Fruit fly (Drosophila melanogaster) whole organism, adult: ENCODE measurements around the gene Rai1.

Experiments used
- CG11617 ChIP-seq: fragments of 200-800 bp; sonication (Bioruptor generic); optimal IDR thresholded peaks from 2 replicates; lab custom pipeline; 2017; ENCODE audit warnings: mild to moderate bottlenecking, missing biosample characterization, missing genetic modification reagents, missing genetic modification characterization
- CG12768 ChIP-seq: fragments of 200-800 bp; sonication (Bioruptor generic); optimal IDR thresholded peaks from 2 replicates; lab custom pipeline; 2017; ENCODE audit warnings: missing biosample characterization, missing genetic modification characterization, mild to moderate bottlenecking, moderate library complexity, missing genetic modification reagents
- CG14711 ChIP-seq: fragments of 200-800 bp; sonication (Bioruptor generic); optimal IDR thresholded peaks from 2 replicates; lab custom pipeline; 2018; ENCODE audit warnings: missing biosample characterization, mild to moderate bottlenecking, missing genetic modification characterization, moderate library complexity
- CG1620 ChIP-seq: fragments of 200-800 bp; sonication (Bioruptor generic); optimal IDR thresholded peaks from 2 replicates; lab custom pipeline; 2016; ENCODE audit warnings: missing biosample characterization, missing genetic modification characterization
- CG5204 ChIP-seq: fragments of 200-800 bp; sonication (Bioruptor generic); optimal IDR thresholded peaks from 2 replicates; lab custom pipeline; 2016; ENCODE audit warnings: missing biosample characterization, missing genetic modification characterization
- CG7045 ChIP-seq: fragments of 200-800 bp; sonication (Bioruptor generic); optimal IDR thresholded peaks from 2 replicates; lab custom pipeline; 2017; ENCODE audit warnings: missing biosample characterization, mild to moderate bottlenecking, missing genetic modification characterization
- CG7101 ChIP-seq: fragments of 200-800 bp; sonication (Bioruptor generic); optimal IDR thresholded peaks from 2 replicates; lab custom pipeline; 2018; ENCODE audit warnings: missing biosample characterization, mild to moderate bottlenecking, missing genetic modification characterization, moderate library complexity
- Clk ChIP-seq: fragments of 200-800 bp; sonication (Bioruptor generic); optimal IDR thresholded peaks from 2 replicates; lab custom pipeline; 2017; ENCODE audit warnings: missing biosample characterization, missing genetic modification characterization
- Crg-1 ChIP-seq: fragments of 200-800 bp; sonication (Bioruptor generic); optimal IDR thresholded peaks from 2 replicates; lab custom pipeline; 2016; ENCODE audit warnings: missing biosample characterization, missing genetic modification characterization
- Hr96 ChIP-seq: fragments of 200-800 bp; sonication (Bioruptor generic); optimal IDR thresholded peaks from 2 replicates; lab custom pipeline; 2016; ENCODE audit warnings: missing biosample characterization, missing genetic modification characterization
- Mnt ChIP-seq: fragments of 200-800 bp; sonication (Bioruptor generic); optimal IDR thresholded peaks from 2 replicates; lab custom pipeline; 2016; ENCODE audit warnings: missing biosample characterization, mild to moderate bottlenecking, missing genetic modification characterization
- bab1 ChIP-seq: fragments of 200-800 bp; sonication (Bioruptor generic); optimal IDR thresholded peaks from 3 replicates; lab custom pipeline; 2019; ENCODE audit warnings: missing biosample characterization, mild to moderate bottlenecking, missing genetic modification characterization, moderate library complexity
- cic ChIP-seq: fragments of 200-800 bp; sonication (Bioruptor generic); optimal IDR thresholded peaks from 2 replicates; lab custom pipeline; 2017; ENCODE audit warnings: missing biosample characterization, mild to moderate bottlenecking, missing genetic modification characterization, moderate library complexity
- cnc ChIP-seq, 2 experiments: fragments of >200 bp; optimal IDR thresholded peaks; 2 replicates each; lab custom pipeline; 2017
- kay ChIP-seq: fragments of 200-800 bp; sonication (Bioruptor generic); peaks from one replicate; lab custom pipeline; 2016; ENCODE audit warnings: missing biosample characterization, missing genetic modification characterization, borderline replicate concordance
- ovo ChIP-seq: fragments of 200-800 bp; sonication (Bioruptor generic); optimal IDR thresholded peaks from 2 replicates; lab custom pipeline; 2016; ENCODE audit warnings: missing biosample characterization, missing genetic modification characterization
- pad ChIP-seq: fragments of 200-800 bp; sonication (Bioruptor generic); optimal IDR thresholded peaks from 3 replicates; lab custom pipeline; 2017; ENCODE audit warnings: missing biosample characterization, missing genetic modification characterization, mild to moderate bottlenecking, moderate library complexity, missing genetic modification reagents
- tj ChIP-seq: fragments of 200-800 bp; sonication (Bioruptor generic); optimal IDR thresholded peaks from 3 replicates; lab custom pipeline; 2017; ENCODE audit warnings: missing biosample characterization, mild to moderate bottlenecking, missing genetic modification characterization, moderate library complexity
- toe ChIP-seq: fragments of 200-800 bp; sonication (Bioruptor generic); optimal IDR thresholded peaks from 2 replicates; lab custom pipeline; 2016; ENCODE audit warnings: missing biosample characterization, missing genetic modification characterization

Gene Rai1

DNA sequence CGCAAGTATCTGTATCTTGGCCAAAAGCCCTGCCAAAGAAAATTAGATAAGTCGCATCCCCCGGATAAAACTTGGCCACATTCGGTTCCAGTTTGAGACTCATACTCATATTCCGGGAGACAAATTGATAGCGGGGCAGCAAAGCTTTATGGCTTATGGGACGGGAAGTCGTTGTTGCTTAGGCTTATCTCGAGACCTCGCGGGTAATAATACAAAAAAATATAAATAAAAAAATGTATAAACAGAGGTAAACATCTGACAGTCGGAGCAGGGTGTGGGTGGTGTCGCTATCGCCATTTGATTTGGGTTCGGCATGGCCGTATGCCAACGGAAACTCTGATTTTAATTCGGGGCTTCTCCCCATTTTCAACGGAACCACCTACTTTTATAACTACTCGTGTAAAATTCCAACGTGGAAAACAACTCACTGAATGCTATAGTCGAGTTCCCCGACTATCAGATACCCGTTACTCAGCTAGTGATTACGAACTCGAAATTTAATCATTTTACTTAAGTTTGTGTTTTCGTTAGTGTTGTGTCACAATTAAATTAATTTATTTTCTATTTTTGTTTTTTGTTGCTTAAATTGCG lies 34.5 kb upstream of the Rai1 start:
- TF ChIP-seq cnc (optimal IDR thresholded peaks at IDR 0.05; lab: Kevin White, UChicago) (no peak), bab1 (GFP tag; lab: Kevin White, UChicago) (no peak), tj (GFP tag; lab: Kevin White, UChicago) (no peak), CG5204 (GFP tag; lab: Kevin White, UChicago) (no peak), CG7101 (no peak), CG7045 (GFP tag; lab: Kevin White, UChicago) (no peak), CG11617 (GFP tag; lab: Kevin White, UChicago) (no peak), Clk (GFP tag; lab: Kevin White, UChicago) (no peak), toe (no peak), CG12768 (GFP tag; lab: Kevin White, UChicago) (no peak), pad (GFP tag; lab: Kevin White, UChicago) (no peak)

DNA sequence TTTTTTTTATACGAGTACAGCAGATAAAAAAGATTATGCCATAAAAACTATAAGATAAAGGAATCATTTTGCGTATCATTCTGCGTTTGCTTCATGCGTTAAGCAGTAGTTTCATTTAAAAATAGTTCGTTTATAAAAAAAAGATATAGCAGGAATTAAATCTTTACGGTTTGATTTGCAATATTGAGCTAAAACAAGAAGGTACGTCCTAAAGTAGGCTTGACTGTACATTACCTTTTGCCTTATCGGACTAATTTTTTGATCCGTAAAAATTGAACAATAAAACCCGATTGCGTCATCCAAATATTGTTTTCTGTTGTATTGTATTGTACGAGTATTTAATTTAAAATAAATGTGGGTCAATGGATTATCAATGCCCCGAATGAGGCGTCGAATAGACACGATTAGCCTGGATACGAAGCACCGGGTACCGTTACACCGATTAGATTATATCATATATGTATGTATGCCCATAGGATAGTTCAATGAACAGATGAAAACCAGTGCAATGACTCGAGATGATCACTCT lies 33.7 kb upstream of the Rai1 start:
- TF ChIP-seq ovo, result no peak
- TF ChIP-seq kay, result peak; percentile 58

DNA sequence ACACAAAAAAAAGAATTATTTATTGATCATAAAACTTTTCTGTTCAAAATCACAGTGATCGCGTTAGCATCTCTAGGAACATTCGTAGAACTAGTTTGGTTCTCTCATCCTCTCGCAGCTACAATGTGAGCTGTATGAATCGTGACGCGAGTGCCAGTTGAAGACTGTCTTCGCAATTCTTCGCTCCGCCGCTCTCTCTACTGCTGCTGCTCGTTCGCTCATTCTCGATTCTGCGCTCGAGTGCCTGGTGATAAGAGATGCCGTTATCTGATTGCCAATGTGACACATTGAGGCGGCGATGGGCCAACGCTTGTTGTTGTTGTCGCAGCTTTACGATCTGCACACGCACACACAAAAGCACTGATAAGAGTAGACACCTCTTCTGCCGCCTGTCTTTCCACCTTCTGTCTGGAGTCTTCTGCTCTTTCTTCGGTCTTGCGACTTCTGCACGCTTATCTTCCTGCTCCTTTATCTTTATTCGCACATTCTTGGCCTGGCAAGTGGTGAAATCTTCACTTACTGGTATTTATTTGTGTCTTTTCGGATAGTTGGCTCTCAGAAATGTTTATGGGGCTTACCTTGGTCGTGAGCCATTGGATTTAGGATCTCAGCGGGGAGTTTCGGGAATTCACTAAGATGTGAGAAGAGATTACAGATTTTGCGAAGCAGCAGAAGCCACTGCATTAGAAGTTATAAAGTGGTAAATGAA lies 33.1 kb upstream of the Rai1 start:
- TF ChIP-seq pad (GFP tag; lab: Kevin White, UChicago) (no peak), CG1620 (no peak), tj (GFP tag; lab: Kevin White, UChicago) (peak; percentile 28), ovo (peak; percentile 61)

DNA sequence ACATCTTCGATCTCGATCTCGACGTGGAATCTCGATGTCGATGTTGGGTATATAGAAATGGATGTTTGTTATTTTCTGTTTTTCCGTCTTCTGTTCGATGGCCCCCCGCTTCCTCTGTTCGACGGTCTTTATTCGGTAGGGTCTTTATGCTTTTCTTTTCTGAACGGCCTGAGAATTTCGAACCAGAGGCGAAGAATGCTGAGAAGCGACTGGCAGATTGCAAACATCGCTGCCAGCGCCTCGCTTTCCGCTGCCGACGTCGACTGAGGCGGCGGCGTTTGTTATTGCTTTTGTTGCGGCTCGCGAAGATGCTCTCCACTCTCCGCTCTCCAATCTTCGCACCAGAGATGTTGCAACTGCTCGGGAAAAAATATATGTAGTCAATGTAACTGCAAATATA lies 32.2 kb upstream of the Rai1 start, which contains the start of the genes CG13004 and CG46306:
CG13004 (minus strand) TSS at position 217 of the 400 bp plus-strand sequence.
CG46306 (minus strand) TSS at position 217 of the 400 bp plus-strand sequence.
- TF ChIP-seq CG7101 (no peak), tj (GFP tag; lab: Kevin White, UChicago) (peak; percentile 14)

DNA sequence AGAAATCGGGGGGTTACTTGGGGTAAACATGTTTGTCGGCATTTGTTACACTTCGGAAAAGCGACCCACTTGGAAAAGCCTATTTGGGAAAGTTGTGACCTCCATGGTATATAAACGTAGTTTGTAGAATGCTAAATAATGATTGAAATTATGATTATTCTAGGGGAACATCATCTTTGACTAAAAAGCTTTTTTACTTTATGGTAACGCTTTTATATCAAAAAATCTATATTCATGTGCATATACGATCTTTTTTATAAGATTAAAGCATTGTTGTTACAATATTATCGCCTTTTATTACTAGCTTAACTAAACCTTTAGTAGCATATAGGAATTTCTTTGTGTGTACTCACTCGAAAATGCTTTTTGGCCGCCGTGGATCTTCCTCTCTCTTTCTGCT lies 31.1 kb upstream of the Rai1 start:
- TF ChIP-seq CG1620 (no peak), Crg-1 (GFP tag; lab: Kevin White, UChicago) (no peak), CG14711 (tag; lab: Kevin White, UChicago) (no peak), Clk (GFP tag; lab: Kevin White, UChicago) (no peak), CG5204 (GFP tag; lab: Kevin White, UChicago) (no peak), CG7101 (no peak), Hr96 (GFP tag; lab: Kevin White, UChicago) (no peak), cnc (optimal IDR thresholded peaks at IDR 0.05; lab: Kevin White, UChicago) (no peak), cic (GFP tag; lab: Kevin White, UChicago) (no peak), CG12768 (GFP tag; lab: Kevin White, UChicago) (no peak), pad (GFP tag; lab: Kevin White, UChicago) (no peak), tj (GFP tag; lab: Kevin White, UChicago) (no peak), bab1 (GFP tag; lab: Kevin White, UChicago) (no peak), toe (no peak), CG11617 (GFP tag; lab: Kevin White, UChicago) (no peak), ovo (no peak)

DNA sequence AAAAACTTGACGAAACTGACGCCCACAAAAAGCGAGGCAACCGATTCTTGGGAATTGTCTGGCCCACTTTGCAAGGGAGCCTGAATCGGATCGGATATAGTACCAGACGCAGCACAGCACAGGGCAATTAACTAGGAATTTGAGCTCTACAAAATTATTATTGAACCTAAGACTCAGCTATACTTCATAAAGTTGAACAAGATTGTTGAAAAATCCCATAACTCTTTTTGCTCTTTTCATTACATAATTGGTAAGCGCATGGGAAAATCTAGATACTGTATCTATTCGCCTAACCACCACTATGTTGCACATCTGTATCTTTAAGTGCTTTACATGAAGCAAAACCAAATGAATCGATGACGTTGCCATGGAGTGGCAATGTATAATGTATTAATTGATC lies 30.0 kb upstream of the Rai1 start:
- TF ChIP-seq Mnt (GFP tag; lab: Kevin White, UChicago), result no peak
- TF ChIP-seq CG14711 (tag; lab: Kevin White, UChicago), result peak; percentile 23
- peak; percentile 10 for TF ChIP-seq tj (GFP tag; lab: Kevin White, UChicago)

DNA sequence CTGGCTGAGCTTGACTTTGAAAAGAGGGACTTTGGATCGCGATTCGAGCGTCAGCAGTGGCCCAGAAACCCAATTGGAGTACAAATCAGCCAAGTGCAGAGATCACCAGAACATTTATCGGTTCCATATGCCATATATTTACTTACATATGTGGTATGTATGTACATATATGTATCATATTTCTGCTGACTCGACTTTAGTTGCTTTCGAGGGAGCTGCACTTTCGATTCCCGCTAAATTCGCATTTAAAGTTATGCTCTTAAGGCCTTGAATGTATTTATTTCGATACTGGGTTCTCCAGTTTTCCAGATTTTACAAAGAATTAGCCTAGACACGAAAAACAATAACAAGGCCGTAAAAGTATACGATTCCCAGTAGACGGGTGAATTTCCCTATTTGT lies 28.7 kb upstream of the Rai1 start:
- TF ChIP-seq tj (GFP tag; lab: Kevin White, UChicago), result peak; percentile 97
- TF ChIP-seq bab1 (GFP tag; lab: Kevin White, UChicago), result no peak

DNA sequence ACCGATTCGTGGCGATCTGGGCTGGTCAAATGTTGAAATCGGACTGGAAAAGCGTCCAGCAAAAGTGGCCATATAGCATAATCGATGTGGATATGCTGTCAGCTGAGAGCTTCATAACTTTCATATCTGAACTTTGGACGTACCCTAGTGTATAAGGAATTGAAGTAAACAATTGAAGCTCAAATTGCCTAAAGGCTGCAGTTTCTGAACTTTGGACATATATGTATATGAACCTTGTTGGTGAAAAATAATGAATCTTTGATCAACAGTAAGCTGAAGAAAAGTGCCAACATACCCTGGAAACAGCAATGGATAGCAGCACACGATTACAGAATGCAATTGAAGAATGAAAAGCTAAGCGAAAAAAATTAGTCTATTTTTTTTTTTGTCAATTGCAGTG lies 26.9 kb upstream of the Rai1 start:
- TF ChIP-seq tj (GFP tag; lab: Kevin White, UChicago) (peak; percentile 95), Mnt (GFP tag; lab: Kevin White, UChicago) (no peak), CG1620 (peak; percentile 7), bab1 (GFP tag; lab: Kevin White, UChicago) (peak; percentile 38), CG5204 (GFP tag; lab: Kevin White, UChicago) (no peak)
